In genomic region chrX:1051251-1051629, dm6 we compare ENCODE assay signal across 5 fruit fly cellular contexts.
TF ChIP-seq lines count a peak whose summit lies in the region.

TSS of gene CG14629 (plus strand) at chrX:1051525.

- no peak for TF ChIP-seq CTCF in whole organism, embryonic (GFP tag; optimal IDR thresholded peaks at IDR 0.05; lab: Kevin White, UChicago)

TF ChIP-seq in whole organism, adult, 20 proteins besides CTCF, POLR2A, EP300 and RAD21:
- TF ChIP-seq CG1620 (GFP tag; optimal IDR thresholded peaks at IDR 0.05; lab: Kevin White, UChicago) (no peak), Mnt (GFP tag; optimal IDR thresholded peaks at IDR 0.05; lab: Kevin White, UChicago) (peak; percentile 29), CG14711 (tag; optimal IDR thresholded peaks at IDR 0.05; lab: Kevin White, UChicago) (no peak), cic (GFP tag; optimal IDR thresholded peaks at IDR 0.05; lab: Kevin White, UChicago) (peak; percentile 40), CG7101 (tag; optimal IDR thresholded peaks at IDR 0.05; lab: Kevin White, UChicago) (peak; percentile 14)
TF ChIP-seq in whole organism, adult: peak in this region for 3.

TF ChIP-seq in whole organism, embryonic, 481 proteins besides CTCF, POLR2A, EP300 and RAD21 (continues in another document):
- TF ChIP-seq NC2β (GFP tag; optimal IDR thresholded peaks at IDR 0.05; lab: Kevin White, UChicago) (no peak), Hr78 (GFP tag; optimal IDR thresholded peaks at IDR 0.05; lab: Kevin White, UChicago) (peak in 1 of 2 experiments; percentile 81), CHES-1-like (GFP tag; optimal IDR thresholded peaks at IDR 0.05; lab: Kevin White, UChicago) (no peak), CG13296 (GFP tag; optimal IDR thresholded peaks at IDR 0.05; lab: Kevin White, UChicago) (no peak), CG14014 (GFP tag; IDR thresholded peaks at IDR 0.05; lab: Robert Waterston, UW) (no peak), chn (GFP tag; optimal IDR thresholded peaks at IDR 0.05; lab: Kevin White, UChicago) (no peak), Ets65A (GFP tag; lab: Kevin White, UChicago) (no peak), bowl (GFP tag; IDR thresholded peaks at IDR 0.05; lab: Robert Waterston, UW) (no peak), CG14050 (GFP tag; IDR thresholded peaks at IDR 0.05; lab: Robert Waterston, UW) (no peak), CG7745 (tag; optimal IDR thresholded peaks at IDR 0.05; lab: Kevin White, UChicago) (no peak), bsh (GFP tag; optimal IDR thresholded peaks at IDR 0.05; lab: Kevin White, UChicago) (no peak), CG12659 (GFP tag; optimal IDR thresholded peaks at IDR 0.05; lab: Kevin White, UChicago) (no peak), CG17361 (GFP tag; IDR thresholded peaks at IDR 0.05; lab: Robert Waterston, UW) (no peak), CG15479 (GFP tag; optimal IDR thresholded peaks at IDR 0.05; lab: Kevin White, UChicago) (no peak), gcm2 (GFP tag; optimal IDR thresholded peaks at IDR 0.05; lab: Kevin White, UChicago) (no peak), Nf-YC (tag; optimal IDR thresholded peaks at IDR 0.05; lab: Kevin White, UChicago) (no peak), chinmo (GFP tag; IDR thresholded peaks at IDR 0.05; lab: Robert Waterston, UW; ENCODE audit: partially characterized antibody) (0 out of 4 replicates have a peak, but pooled peaks have one; percentile 32), dati (GFP tag; IDR thresholded peaks at IDR 0.05; lab: Robert Waterston, UW) (no peak), row (GFP tag; IDR thresholded peaks at IDR 0.05; lab: Robert Waterston, UW) (no peak), Max (GFP tag; optimal IDR thresholded peaks at IDR 0.05; lab: Kevin White, UChicago) (no peak), sna (GFP tag; IDR thresholded peaks at IDR 0.05; lab: Robert Waterston, UW; ENCODE audit: partially characterized antibody) (no peak), Dref (GFP tag; IDR thresholded peaks at IDR 0.05; lab: Robert Waterston, UW) (no peak)

TF ChIP-seq in whole organism, prepupa, 60 proteins besides CTCF, POLR2A, EP300 and RAD21 (continues in another document):
- TF ChIP-seq CG16779 (tag; optimal IDR thresholded peaks at IDR 0.05; lab: Kevin White, UChicago) = peak; percentile 1
- no peak for TF ChIP-seq CG11762 (GFP tag; optimal IDR thresholded peaks at IDR 0.05; lab: Kevin White, UChicago; ENCODE audit: insufficient read depth)
- TF ChIP-seq cyc (GFP tag; optimal IDR thresholded peaks at IDR 0.05; lab: Kevin White, UChicago) = no peak
- no peak for TF ChIP-seq Hr39 (GFP tag; optimal IDR thresholded peaks at IDR 0.05; lab: Kevin White, UChicago)
- TF ChIP-seq vri (GFP tag; optimal IDR thresholded peaks at IDR 0.05; lab: Kevin White, UChicago) = peak; percentile 55
- TF ChIP-seq CG9139 (GFP tag; optimal IDR thresholded peaks at IDR 0.05; lab: Kevin White, UChicago) = no peak
- no peak for TF ChIP-seq esn (GFP tag; optimal IDR thresholded peaks at IDR 0.05; lab: Kevin White, UChicago)
- TF ChIP-seq fkh (GFP tag; optimal IDR thresholded peaks at IDR 0.05; lab: Kevin White, UChicago) = peak; percentile 20
- TF ChIP-seq Eip78C (GFP tag; lab: Kevin White, UChicago) = peak; percentile 30
- TF ChIP-seq net (GFP tag; optimal IDR thresholded peaks at IDR 0.05; lab: Kevin White, UChicago) = peak; percentile 0
- TF ChIP-seq Hr38 (GFP tag; optimal IDR thresholded peaks at IDR 0.05; lab: Kevin White, UChicago) = no peak
- no peak for TF ChIP-seq topi (GFP tag; optimal IDR thresholded peaks at IDR 0.05; lab: Kevin White, UChicago)
- TF ChIP-seq Sox14 (GFP tag; optimal IDR thresholded peaks at IDR 0.05; lab: Kevin White, UChicago) = peak; percentile 43
- no peak for TF ChIP-seq CG6163 (GFP tag; IDR thresholded peaks at IDR 0.05; lab: Robert Waterston, UW)
- TF ChIP-seq CG6808 (GFP tag; optimal IDR thresholded peaks at IDR 0.05; lab: Kevin White, UChicago) = no peak
- no peak for TF ChIP-seq fd59A (GFP tag; optimal IDR thresholded peaks at IDR 0.05; lab: Kevin White, UChicago)
- TF ChIP-seq CG15336 (GFP tag; IDR thresholded peaks at IDR 0.05; lab: Robert Waterston, UW) = 0 out of 2 replicates have a peak, but pooled peaks have one; percentile 10
- TF ChIP-seq CG7368 (GFP tag; optimal IDR thresholded peaks at IDR 0.05; lab: Kevin White, UChicago) = no peak
- TF ChIP-seq ss (GFP tag; optimal IDR thresholded peaks at IDR 0.05; lab: Kevin White, UChicago) = no peak
- TF ChIP-seq spab (GFP tag; optimal IDR thresholded peaks at IDR 0.05; lab: Kevin White, UChicago) = no peak
- TF ChIP-seq Eip93F (GFP tag; optimal IDR thresholded peaks at IDR 0.05; lab: Kevin White, UChicago) = no peak
- TF ChIP-seq CG10669 (GFP tag; optimal IDR thresholded peaks at IDR 0.05; lab: Kevin White, UChicago) = no peak
- peak; percentile 98 for TF ChIP-seq svp (GFP tag; lab: Kevin White, UChicago)

TF ChIP-seq in whole organism, pupa, 21 proteins besides CTCF, POLR2A, EP300 and RAD21:
- TF ChIP-seq CG9948 (tag; optimal IDR thresholded peaks at IDR 0.05; lab: Kevin White, UChicago) = no peak
- no peak for TF ChIP-seq CG8301 (tag; optimal IDR thresholded peaks at IDR 0.05; lab: Kevin White, UChicago)
- 0 out of 3 replicates have a peak, but pooled peaks have one; percentile 18 for TF ChIP-seq CG4496 (GFP tag; IDR thresholded peaks at IDR 0.05; lab: Robert Waterston, UW)
- TF ChIP-seq EcR (GFP tag; optimal IDR thresholded peaks at IDR 0.05; lab: Kevin White, UChicago) = peak; percentile 75

TF ChIP-seq in whole organism, wandering third instar larva, 38 proteins besides CTCF, POLR2A, EP300 and RAD21:
- TF ChIP-seq rgr (GFP tag; optimal IDR thresholded peaks at IDR 0.05; lab: Kevin White, UChicago) (peak; percentile 44), Dif (GFP tag; optimal IDR thresholded peaks at IDR 0.05; lab: Kevin White, UChicago; ENCODE audit: partially characterized antibody) (peak; percentile 62), dl (GFP tag; optimal IDR thresholded peaks at IDR 0.05; lab: Kevin White, UChicago; ENCODE audit: insufficient read depth in 1 of 2, partially characterized antibody in 2 of 2) (peak in 1 of 2 experiments; percentile 39), psq (GFP tag; optimal IDR thresholded peaks at IDR 0.05; lab: Kevin White, UChicago) (no peak), Rel (GFP tag; optimal IDR thresholded peaks at IDR 0.05; lab: Kevin White, UChicago) (no peak), Rel (tag; optimal IDR thresholded peaks at IDR 0.05; lab: Kevin White, UChicago) (peak; percentile 66), Hnf4 (GFP tag; optimal IDR thresholded peaks at IDR 0.05; lab: Kevin White, UChicago) (peak; percentile 41), h (GFP tag; optimal IDR thresholded peaks at IDR 0.05; lab: Kevin White, UChicago) (peak; percentile 2), br (GFP tag; optimal IDR thresholded peaks at IDR 0.05; lab: Kevin White, UChicago) (peak; percentile 4), GATAd (GFP tag; optimal IDR thresholded peaks at IDR 0.05; lab: Kevin White, UChicago) (no peak), foxo (GFP tag; optimal IDR thresholded peaks at IDR 0.05; lab: Kevin White, UChicago) (peak in 1 of 2 experiments; percentile 5), Mio (GFP tag; optimal IDR thresholded peaks at IDR 0.05; lab: Kevin White, UChicago) (no peak), fru (GFP tag; optimal IDR thresholded peaks at IDR 0.05; lab: Kevin White, UChicago) (peak; percentile 18), tai (GFP tag; optimal IDR thresholded peaks at IDR 0.05; lab: Kevin White, UChicago) (no peak), Hr83 (GFP tag; optimal IDR thresholded peaks at IDR 0.05; lab: Kevin White, UChicago; ENCODE audit: poor library complexity, severe bottlenecking) (peak; percentile 12), Vsx2 (GFP tag; optimal IDR thresholded peaks at IDR 0.05; lab: Kevin White, UChicago; ENCODE audit: partially characterized antibody) (peak; percentile 11)
